Worm (Caenorhabditis elegans) whole organism, L4/young adult: Measurements from ENCODE around the gene F47D2.11.

Source experiments
- dao-5 ChIP-seq: sonication (generic microtip); optimal IDR thresholded peaks from 2 replicates; lab custom pipeline; 2016; ENCODE audit warnings: missing genotype, missing genetic modification characterization, moderate library complexity, missing compliant biosample characterization
- him-1 ChIP-seq: sonication (generic microtip); optimal IDR thresholded peaks from 2 replicates; lab custom pipeline; 2016; ENCODE audit warnings: missing genotype, missing genetic modification reagents, missing genetic modification characterization, missing compliant biosample characterization

DNA sequence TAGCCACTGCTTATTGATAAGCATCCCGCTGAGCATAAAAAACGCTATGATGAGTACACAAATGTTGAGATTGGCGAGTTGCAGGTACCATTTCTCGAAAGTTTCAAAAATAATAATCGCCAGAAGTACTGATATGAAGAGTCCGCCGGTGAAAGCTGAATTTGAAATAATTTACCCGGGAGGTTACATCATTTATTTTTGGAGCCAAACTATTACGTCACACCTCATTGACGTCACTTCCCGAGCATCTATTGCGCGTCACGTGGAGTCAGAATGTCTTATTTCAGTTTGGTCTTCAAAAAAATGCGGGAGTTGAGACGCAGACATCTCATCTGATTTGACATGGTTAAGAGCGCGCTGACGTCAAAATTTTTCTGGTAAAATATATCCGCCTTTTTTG is 35.0 kb upstream of the F47D2.11 start:
- TF ChIP-seq him-1 (tag; lab: Kevin White, UChicago) (no peak), dao-5 (no peak)
